Worm (Caenorhabditis elegans): ENCODE data around the gene vhp-1.

- TF ChIP-seq elt-1 (tag; optimal IDR thresholded peaks at IDR 0.05; ENCODE audit: borderline replicate concordance, insufficient read depth): no peak
- no peak for TF ChIP-seq bed-3 (GFP tag; optimal IDR thresholded peaks at IDR 0.05)
- no peak for TF ChIP-seq sptf-1 (tag; optimal IDR thresholded peaks at IDR 0.05)
- no peak for TF ChIP-seq elt-3 (tag; optimal IDR thresholded peaks at IDR 0.05)
- no peak for TF ChIP-seq lin-32 (GFP tag; optimal IDR thresholded peaks at IDR 0.05)
- no peak for TF ChIP-seq nhr-12 (tag; optimal IDR thresholded peaks at IDR 0.05)
- no peak for TF ChIP-seq lin-13 (tag; optimal IDR thresholded peaks at IDR 0.05)
- peak; percentile 92 for TF ChIP-seq unc-62 (GFP tag; optimal IDR thresholded peaks at IDR 0.05)
- TF ChIP-seq unc-39 (tag; optimal IDR thresholded peaks at IDR 0.05): no peak
- TF ChIP-seq nhr-76 (tag; optimal IDR thresholded peaks at IDR 0.05): no peak
- TF ChIP-seq blmp-1 (tag; optimal IDR thresholded peaks at IDR 0.05): no peak
- TF ChIP-seq nhr-237 (tag; optimal IDR thresholded peaks at IDR 0.05): peak; percentile 68
- TF ChIP-seq drap-1 (GFP tag; optimal IDR thresholded peaks at IDR 0.05): no peak
- TF ChIP-seq ceh-83 (GFP tag; optimal IDR thresholded peaks at IDR 0.05): no peak
These were observed 7.2 kb downstream of the vhp-1 start for ce11 chrII:5330206-5330686.

All from whole organism, mixed stage, embryonic.